Worm (Caenorhabditis elegans) whole organism, L4 larva: ENCODE data around the gene myrf-1.

Experiments used
- D1046.2 ChIP-seq: fragments of 200-800 bp; sonication (Bioruptor generic); IDR thresholded peaks from 2 replicates; pipeline ENCODE4 v1.3.6; 2022; ENCODE audit warnings: missing genetic modification characterization, missing compliant biosample characterization
- T20F7.1 ChIP-seq: fragments of 200-800 bp; sonication (Bioruptor generic); optimal IDR thresholded peaks from 2 replicates; lab custom pipeline; 2018; ENCODE audit warnings: mild to moderate bottlenecking, missing genetic modification characterization, missing compliant biosample characterization
- aha-1 ChIP-seq: fragments of 150-350 bp; peaks from one replicate; lab custom pipeline; 2014; ENCODE audit warnings: missing biosample characterization, missing genetic modification characterization
- attf-4 ChIP-seq: sonication (generic microtip); optimal IDR thresholded peaks from 3 replicates; lab custom pipeline; 2017; ENCODE audit warnings: missing biosample characterization, missing genetic modification characterization
- ceh-32 ChIP-seq: sonication (generic microtip); optimal IDR thresholded peaks from 2 replicates; lab custom pipeline; 2016; ENCODE audit warnings: mild to moderate bottlenecking, missing genetic modification characterization, missing compliant biosample characterization; ENCODE audit not compliant: poor library complexity
- daf-16 ChIP-seq, 3 experiments: sonication (generic microtip); optimal IDR thresholded peaks; 2 replicates each; lab custom pipeline; 2016 to 2017; ENCODE audit warnings: missing genetic modification characterization in 3 of 3, missing genetic modification reagents in 3 of 3, mild to moderate bottlenecking in 2 of 3, missing compliant biosample characterization in 2 of 3, missing biosample characterization in 1 of 3, moderate library complexity in 1 of 3
- daf-8 ChIP-seq: fragments of 200-800 bp; sonication (Bioruptor generic); IDR thresholded peaks from 2 replicates; pipeline ENCODE4 v1.3.6; 2022; ENCODE audit warnings: missing genetic modification characterization, missing compliant biosample characterization
- dmd-6 ChIP-seq: fragments of 200-800 bp; sonication (Bioruptor generic); IDR thresholded peaks from 2 replicates; pipeline ENCODE4 v1.3.6; 2022; ENCODE audit warnings: missing genetic modification reagents, missing genetic modification characterization, missing compliant biosample characterization
- dmd-8 ChIP-seq: fragments of 200-800 bp; sonication (Bioruptor generic); IDR thresholded peaks from 2 replicates; pipeline ENCODE4 v1.3.6; 2022; ENCODE audit warnings: missing genetic modification characterization, missing compliant biosample characterization
- duxl-1 ChIP-seq: sonication (generic microtip); optimal IDR thresholded peaks from 2 replicates; lab custom pipeline; 2016; ENCODE audit warnings: mild to moderate bottlenecking, missing genetic modification characterization, moderate library complexity, missing compliant biosample characterization; ENCODE audit not compliant: poor library complexity
- dve-1 ChIP-seq: sonication (generic microtip); optimal IDR thresholded peaks from 2 replicates; lab custom pipeline; 2017; ENCODE audit warnings: antibody characterized with exemption, mild to moderate bottlenecking, missing genetic modification characterization, missing compliant biosample characterization; ENCODE audit not compliant: insufficient read depth
- egl-43 ChIP-seq: fragments of 200-800 bp; sonication (Bioruptor generic); IDR thresholded peaks from 2 replicates; pipeline ENCODE4 v1.3.6; 2022; ENCODE audit warnings: missing genetic modification reagents, missing genetic modification characterization, missing compliant biosample characterization
- fos-1 ChIP-seq: fragments of 150-350 bp; optimal IDR thresholded peaks from 2 replicates; lab custom pipeline; 2014; ENCODE audit warnings: missing biosample characterization, missing genetic modification characterization
- gei-8 ChIP-seq: fragments of 200-800 bp; sonication (Bioruptor generic); optimal IDR thresholded peaks from 2 replicates; lab custom pipeline; 2018; ENCODE audit warnings: mild to moderate bottlenecking, missing genetic modification characterization, missing compliant biosample characterization
- hlh-11 ChIP-seq: fragments of 200-800 bp; sonication (Bioruptor generic); optimal IDR thresholded peaks from 2 replicates; lab custom pipeline; 2018; ENCODE audit warnings: mild to moderate bottlenecking, missing genetic modification characterization, missing compliant biosample characterization
- jun-1 ChIP-seq: fragments of 150-350 bp; optimal IDR thresholded peaks from 2 replicates; lab custom pipeline; 2014; ENCODE audit warnings: missing biosample characterization, missing genetic modification reagents, missing genetic modification characterization
- lim-7 ChIP-seq: fragments of 200-800 bp; sonication (Bioruptor generic); IDR thresholded peaks from 2 replicates; pipeline ENCODE4 v1.3.6; 2022; ENCODE audit warnings: missing genetic modification characterization, missing compliant biosample characterization
- lin-13 ChIP-seq: fragments of 150-350 bp; optimal IDR thresholded peaks from 2 replicates; lab custom pipeline; 2014; ENCODE audit warnings: missing biosample characterization, missing genetic modification reagents, missing genetic modification characterization
- mdl-1 ChIP-seq, 2 experiments: fragments of 150-350 bp in 1 of 2; sonication (generic microtip) in 1 of 2; optimal IDR thresholded peaks; 2 replicates each; lab custom pipeline; 2014 to 2017; ENCODE audit warnings: missing biosample characterization in 2 of 2, missing genetic modification characterization in 2 of 2
- mdt-29 ChIP-seq: fragments of 200-800 bp; sonication (Bioruptor generic); IDR thresholded peaks from 2 replicates; pipeline ENCODE4 v1.3.6; 2022; ENCODE audit warnings: missing genetic modification reagents, missing genetic modification characterization, missing compliant biosample characterization
- mep-1 ChIP-seq: fragments of 150-350 bp; sonication (generic microtip); optimal IDR thresholded peaks from 3 replicates; lab custom pipeline; 2014; ENCODE audit warnings: missing biosample characterization, missing genetic modification characterization
- mes-2 ChIP-seq: sonication (generic microtip); optimal IDR thresholded peaks from 2 replicates; lab custom pipeline; 2016; ENCODE audit warnings: missing genotype, mild to moderate bottlenecking, missing genetic modification characterization, missing compliant biosample characterization; ENCODE audit not compliant: poor library complexity, severe bottlenecking
- nhr-10 ChIP-seq: fragments of 150-350 bp; optimal IDR thresholded peaks from 2 replicates; lab custom pipeline; 2014; ENCODE audit warnings: missing biosample characterization, missing genetic modification characterization
- nhr-102 ChIP-seq: sonication (generic microtip); optimal IDR thresholded peaks from 2 replicates; lab custom pipeline; 2016; ENCODE audit warnings: mild to moderate bottlenecking, missing genetic modification characterization, moderate library complexity, missing compliant biosample characterization
- nhr-25 ChIP-seq: sonication (generic microtip); optimal IDR thresholded peaks from 2 replicates; lab custom pipeline; 2017; ENCODE audit warnings: missing genetic modification characterization, mild to moderate bottlenecking, missing compliant biosample characterization, antibody characterized with exemption, moderate library complexity, borderline replicate concordance; ENCODE audit not compliant: insufficient read depth
- nhr-28 ChIP-seq: fragments of 150-350 bp; optimal IDR thresholded peaks from 2 replicates; lab custom pipeline; 2014; ENCODE audit warnings: missing biosample characterization, missing genetic modification characterization
- nhr-42 ChIP-seq: fragments of 200-800 bp; sonication (Bioruptor generic); IDR thresholded peaks from 2 replicates; pipeline ENCODE4 v1.3.6; 2022; ENCODE audit warnings: missing genetic modification characterization, missing compliant biosample characterization
- nhr-48 ChIP-seq: sonication (generic microtip); optimal IDR thresholded peaks from 2 replicates; lab custom pipeline; 2016; ENCODE audit warnings: mild to moderate bottlenecking, missing genetic modification characterization, missing compliant biosample characterization
- nhr-6 ChIP-seq: fragments of 150-350 bp; optimal IDR thresholded peaks from 2 replicates; lab custom pipeline; 2014; ENCODE audit warnings: missing biosample characterization, missing genetic modification characterization
- nhr-76 ChIP-seq: fragments of 150-350 bp; optimal IDR thresholded peaks from 2 replicates; lab custom pipeline; 2014; ENCODE audit warnings: missing biosample characterization, missing genetic modification characterization
- pha-4 ChIP-seq, 2 experiments: fragments of 150-350 bp in 1 of 2; fragments of 200-800 bp in 1 of 2; sonication (Bioruptor generic) in 1 of 2; IDR thresholded peaks in 1 of 2; optimal IDR thresholded peaks in 1 of 2; 2 replicates each; pipeline versions ENCODE4 v1.3.6 to Lab custom; 2014 to 2022; ENCODE audit warnings: missing genetic modification characterization in 2 of 2, missing genetic modification reagents in 2 of 2, missing biosample characterization in 1 of 2, missing compliant biosample characterization in 1 of 2
- pqm-1 ChIP-seq: sonication (generic microtip); optimal IDR thresholded peaks from 2 replicates; lab custom pipeline; 2017; ENCODE audit warnings: missing biosample characterization, missing genetic modification characterization
- rbr-2 ChIP-seq: sonication (generic microtip); optimal IDR thresholded peaks from 2 replicates; lab custom pipeline; 2016; ENCODE audit warnings: missing genotype, missing genetic modification characterization, missing compliant biosample characterization
- saeg-2 ChIP-seq: fragments of 200-800 bp; sonication (Bioruptor generic); IDR thresholded peaks from 2 replicates; pipeline ENCODE4 v1.3.6; 2022; ENCODE audit warnings: missing genetic modification reagents, missing genetic modification characterization, missing compliant biosample characterization
- snpc-4 ChIP-seq: fragments of 150-350 bp; optimal IDR thresholded peaks from 2 replicates; lab custom pipeline; 2014; ENCODE audit warnings: missing biosample characterization, missing genetic modification characterization
- spr-3 ChIP-seq: fragments of 200-800 bp; sonication (Bioruptor generic); optimal IDR thresholded peaks from 2 replicates; lab custom pipeline; 2018; ENCODE audit warnings: mild to moderate bottlenecking, missing genetic modification characterization, missing compliant biosample characterization
- tra-1 ChIP-seq: fragments of 200-800 bp; sonication (Bioruptor generic); IDR thresholded peaks from 2 replicates; pipeline ENCODE4 v1.3.6; 2022; ENCODE audit warnings: missing genetic modification reagents, missing genetic modification characterization, missing compliant biosample characterization
- unc-39 ChIP-seq: sonication (generic microtip); optimal IDR thresholded peaks from 2 replicates; lab custom pipeline; 2017; ENCODE audit warnings: missing biosample characterization, missing genetic modification characterization
- unc-62 ChIP-seq, 3 experiments: fragments of 150-350 bp in 1 of 3; sonication (generic microtip); optimal IDR thresholded peaks in 2 of 3; peaks in 1 of 3; 1 replicate in 1 of 3; 2 replicates in 2 of 3; lab custom pipeline; 2014 to 2017; ENCODE audit warnings: missing biosample characterization in 3 of 3, missing genetic modification characterization in 3 of 3, missing genetic modification reagents in 3 of 3, missing genotype in 1 of 3
- zag-1 ChIP-seq: fragments of 150-350 bp; optimal IDR thresholded peaks from 2 replicates; lab custom pipeline; 2014; ENCODE audit warnings: missing biosample characterization, missing genetic modification characterization
- zfp-3 ChIP-seq: fragments of 200-800 bp; sonication (Bioruptor generic); conservative IDR thresholded peaks from 2 replicates; pipeline ENCODE4 v1.3.6; 2022; ENCODE audit warnings: missing genetic modification reagents, missing genetic modification characterization, missing compliant biosample characterization
- ztf-11 ChIP-seq: fragments of 150-350 bp; optimal IDR thresholded peaks from 2 replicates; lab custom pipeline; 2014; ENCODE audit warnings: missing biosample characterization, missing genetic modification characterization
- ztf-7 ChIP-seq: fragments of 150-350 bp; optimal IDR thresholded peaks from 2 replicates; lab custom pipeline; 2014; ENCODE audit warnings: missing biosample characterization, missing genetic modification characterization

Gene myrf-1

ce11 chrII:10507906-10508305 lies 5.6 kb upstream of the myrf-1 start:
- no peak for TF ChIP-seq jun-1
- TF ChIP-seq zag-1 (tag; lab: Kevin White, UChicago) = no peak
- TF ChIP-seq rbr-2 = no peak
- no peak for TF ChIP-seq nhr-28 (tag; lab: Kevin White, UChicago)
- TF ChIP-seq nhr-42 (GFP tag; lab: Robert Waterston, UW) = no peak
- no peak for TF ChIP-seq unc-39 (tag; lab: Kevin White, UChicago)
- TF ChIP-seq lin-13 (GFP tag; lab: Kevin White, UChicago) = no peak
- TF ChIP-seq aha-1 (tag; lab: Kevin White, UChicago) = peak; percentile 5
- peak in 1 of 2 experiments; percentile 90 for TF ChIP-seq unc-62 (GFP tag; optimal IDR thresholded peaks at IDR 0.05 in 1 of 2; lab: Kevin White, UChicago)
- TF ChIP-seq unc-62 (tag; optimal IDR thresholded peaks at IDR 0.05; lab: Kevin White, UChicago) = no peak
- no peak for TF ChIP-seq pqm-1 (tag; lab: Kevin White, UChicago)
- TF ChIP-seq egl-43 (GFP tag; lab: Robert Waterston, UW) = no peak
- no peak for TF ChIP-seq tra-1 (GFP tag; lab: Robert Waterston, UW)
- TF ChIP-seq nhr-6 (tag; lab: Kevin White, UChicago) = no peak
- no peak for TF ChIP-seq nhr-102 (tag; lab: Kevin White, UChicago)
- TF ChIP-seq, all 104 proteins: peak for 2

- TF ChIP-seq nhr-28 (tag; lab: Kevin White, UChicago) (peak; percentile 13), unc-62 (GFP tag; optimal IDR thresholded peaks at IDR 0.05 in 1 of 2; lab: Kevin White, UChicago) (peak in 1 of 2 experiments; percentile 81), unc-62 (tag; optimal IDR thresholded peaks at IDR 0.05; lab: Kevin White, UChicago) (no peak), nhr-25 (peak; percentile 71), lim-7 (no peak)
Measured at ce11 chrII:10505949-10506348, 3.6 kb upstream of the myrf-1 start.

- TF ChIP-seq dmd-6 (GFP tag; lab: Robert Waterston, UW) = no peak
- no peak for TF ChIP-seq nhr-48 (tag; lab: Kevin White, UChicago)
- no peak for TF ChIP-seq ztf-11 (tag; lab: Kevin White, UChicago)
- peak; percentile 50 for TF ChIP-seq dve-1 (tag; lab: Kevin White, UChicago)
- TF ChIP-seq hlh-11 (tag; lab: Kevin White, UChicago) = peak; percentile 25
- no peak for TF ChIP-seq D1046.2 (GFP tag; lab: Robert Waterston, UW)
- TF ChIP-seq mep-1 (tag; lab: Kevin White, UChicago) = peak; percentile 43
- TF ChIP-seq pha-4 (GFP tag; IDR thresholded peaks at IDR 0.05; lab: Robert Waterston, UW) = no peak
- peak; percentile 88 for TF ChIP-seq pha-4 (tag; optimal IDR thresholded peaks at IDR 0.05; lab: Kevin White, UChicago)
- no peak for TF ChIP-seq zfp-3 (GFP tag; lab: Robert Waterston, UW)
- TF ChIP-seq nhr-28 (tag; lab: Kevin White, UChicago) = peak; percentile 13
- TF ChIP-seq mes-2 = no peak
- TF ChIP-seq unc-62 (GFP tag; optimal IDR thresholded peaks at IDR 0.05 in 1 of 2; lab: Kevin White, UChicago) = peak in 1 of 2 experiments; percentile 12
- TF ChIP-seq unc-62 (tag; optimal IDR thresholded peaks at IDR 0.05; lab: Kevin White, UChicago) = no peak
- no peak for TF ChIP-seq daf-16 (GFP tag; optimal IDR thresholded peaks at IDR 0.05; lab: Kevin White, UChicago)
- TF ChIP-seq daf-16 (tag; optimal IDR thresholded peaks at IDR 0.05; lab: Kevin White, UChicago) = peak; percentile 6
Measured at ce11 chrII:10504729-10505128, 2.4 kb upstream of the myrf-1 start.

- TF ChIP-seq daf-8 (GFP tag; lab: Robert Waterston, UW) (no peak), dmd-8 (GFP tag; lab: Robert Waterston, UW) (0 out of 2 replicates have a peak, but pooled peaks have one; percentile 37), snpc-4 (tag; lab: Kevin White, UChicago) (no peak), gei-8 (GFP tag; lab: Kevin White, UChicago) (no peak), duxl-1 (tag; lab: Kevin White, UChicago) (peak; percentile 36), unc-62 (GFP tag; optimal IDR thresholded peaks at IDR 0.05 in 1 of 2; lab: Kevin White, UChicago) (peak in 1 of 2 experiments; percentile 75), unc-62 (tag; optimal IDR thresholded peaks at IDR 0.05; lab: Kevin White, UChicago) (no peak), ceh-32 (tag; lab: Kevin White, UChicago) (no peak), attf-4 (no peak), mdt-29 (GFP tag; lab: Robert Waterston, UW) (no peak), aha-1 (tag; lab: Kevin White, UChicago) (peak; percentile 92), nhr-10 (tag; lab: Kevin White, UChicago) (no peak), nhr-42 (GFP tag; lab: Robert Waterston, UW) (0 out of 2 replicates have a peak, but pooled peaks have one; percentile 5), mdl-1 (tag; optimal IDR thresholded peaks at IDR 0.05; lab: Kevin White, UChicago) (peak in 1 of 2 experiments; percentile 86), saeg-2 (GFP tag; lab: Robert Waterston, UW) (no peak), fos-1 (tag; lab: Kevin White, UChicago) (no peak), T20F7.1 (no peak), nhr-76 (tag; lab: Kevin White, UChicago) (no peak), ztf-7 (tag; lab: Kevin White, UChicago) (no peak), hlh-11 (tag; lab: Kevin White, UChicago) (peak; percentile 76), nhr-48 (tag; lab: Kevin White, UChicago) (peak; percentile 29), spr-3 (GFP tag; lab: Kevin White, UChicago) (no peak), jun-1 (no peak)
Measured at ce11 chrII:10501578-10501977, 763 bp downstream of the myrf-1 start.
